Fruit fly (Drosophila melanogaster) whole organism: ENCODE results near the gene Takl2.

Experiments
- CG8478 ChIP-seq: fragments of >200 bp; optimal IDR thresholded peaks from 2 replicates; lab custom pipeline; 2018; ENCODE audit warnings: inconsistent platforms
- EcR ChIP-seq, 2 experiments: fragments of >200 bp; optimal IDR thresholded peaks; 2 replicates each; lab custom pipeline; 2017; ENCODE audit warnings: missing biosample characterization in 2 of 2, missing genetic modification characterization in 2 of 2, missing genetic modification reagents in 2 of 2
- pan ChIP-seq: fragments of >200 bp; optimal IDR thresholded peaks from 2 replicates; lab custom pipeline; 2017
- psq ChIP-seq: fragments of >200 bp; optimal IDR thresholded peaks from 2 replicates; lab custom pipeline; 2017
- usp ChIP-seq: fragments of >200 bp; optimal IDR thresholded peaks from 2 replicates; lab custom pipeline; 2017; ENCODE audit warnings: missing biosample characterization, missing genetic modification characterization, mixed read lengths

DNA sequence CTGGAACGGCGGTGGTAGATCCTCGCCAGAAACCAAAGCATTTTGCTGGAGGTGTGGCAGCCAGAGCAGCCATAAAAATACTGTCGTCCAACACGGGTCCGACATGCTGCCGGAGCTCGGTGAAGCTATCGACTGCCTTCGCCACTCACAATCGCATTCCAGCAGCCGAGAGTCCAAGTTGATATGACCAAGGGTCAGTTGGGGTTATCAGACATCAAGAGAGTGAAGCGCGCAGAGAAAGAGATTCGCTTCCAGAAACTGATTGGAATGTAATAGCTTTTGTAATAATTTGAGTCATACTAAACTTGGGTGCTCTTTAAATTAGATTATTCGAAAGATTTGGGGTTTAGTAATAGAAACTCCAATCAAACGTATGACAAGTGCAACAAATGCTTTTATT, 29.9 kb upstream of the Takl2 start, which contains the start of gene Nepl14:
- no peak for TF ChIP-seq pan (lab: Kevin White, UChicago)
- TF ChIP-seq CG8478, result no peak
- TF ChIP-seq usp (GFP tag; lab: Kevin White, UChicago), result no peak
- TF ChIP-seq psq (lab: Kevin White, UChicago), result no peak
- TF ChIP-seq EcR (GFP tag; optimal IDR thresholded peaks at IDR 0.05; lab: Kevin White, UChicago), result no peak
